Worm (Caenorhabditis elegans) whole organism, L4 larva: ENCODE measurements around the gene memb-2.
A peak's percentile ranks its signal among the peaks of the same experiment; 100 is the strongest.

Experiments used
- F26F4.8 ChIP-seq: fragments of 200-800 bp; sonication (Bioruptor generic); conservative IDR thresholded peaks from 2 replicates; pipeline ENCODE4 v1.3.6; 2022; ENCODE audit warnings: missing genetic modification characterization, missing compliant biosample characterization
- F44E2.7 ChIP-seq: fragments of 200-800 bp; sonication (Bioruptor generic); IDR thresholded peaks from 2 replicates; pipeline ENCODE4 v2.1.2; 2022; ENCODE audit warnings: missing genetic modification characterization, missing compliant biosample characterization
- R02D3.7 ChIP-seq: fragments of 150-350 bp; sonication (generic microtip); optimal IDR thresholded peaks from 3 replicates; lab custom pipeline; 2014; ENCODE audit warnings: missing biosample characterization, missing genetic modification characterization
- T26A8.4 ChIP-seq: fragments of 200-800 bp; sonication (Bioruptor generic); IDR thresholded peaks from 2 replicates; pipeline ENCODE4 v1.3.6; 2022; ENCODE audit warnings: missing genetic modification characterization, missing compliant biosample characterization
- Y48G9A.11 ChIP-seq: fragments of 200-800 bp; sonication (Bioruptor generic); IDR thresholded peaks from 2 replicates; pipeline ENCODE4 v1.3.6; 2022; ENCODE audit warnings: missing genetic modification reagents, missing genetic modification characterization, missing compliant biosample characterization
- Y5F2A.4 ChIP-seq: fragments of 200-800 bp; sonication (Bioruptor generic); optimal IDR thresholded peaks from 2 replicates; lab custom pipeline; 2018; ENCODE audit warnings: mild to moderate bottlenecking, missing genetic modification characterization, missing compliant biosample characterization
- arid-1 ChIP-seq: fragments of 200-800 bp; sonication (Bioruptor generic); conservative IDR thresholded peaks from 2 replicates; pipeline ENCODE4 v1.3.6; 2022; ENCODE audit warnings: missing genetic modification reagents, missing genetic modification characterization, missing compliant biosample characterization
- ceh-20 ChIP-seq: fragments of 200-800 bp; sonication (Bioruptor generic); IDR thresholded peaks from 2 replicates; pipeline ENCODE4 v1.3.6; 2022; ENCODE audit warnings: missing genetic modification reagents, missing genetic modification characterization, missing compliant biosample characterization
- ceh-82 ChIP-seq: sonication (generic microtip); optimal IDR thresholded peaks from 2 replicates; lab custom pipeline; 2017; ENCODE audit warnings: missing biosample characterization, missing genetic modification characterization
- cey-2 ChIP-seq: sonication (generic microtip); optimal IDR thresholded peaks from 3 replicates; lab custom pipeline; 2017; ENCODE audit warnings: missing genetic modification characterization, mild to moderate bottlenecking, missing compliant biosample characterization, antibody characterized with exemption, borderline replicate concordance; ENCODE audit not compliant: insufficient read depth
- dpl-1 ChIP-seq: fragments of 150-350 bp; optimal IDR thresholded peaks from 2 replicates; lab custom pipeline; 2014; ENCODE audit warnings: missing biosample characterization, missing genetic modification reagents, missing genetic modification characterization
- egl-27 ChIP-seq: sonication (generic microtip); optimal IDR thresholded peaks from 3 replicates; lab custom pipeline; 2017; ENCODE audit warnings: missing biosample characterization, missing genetic modification reagents, missing genetic modification characterization
- gei-8 ChIP-seq: fragments of 200-800 bp; sonication (Bioruptor generic); optimal IDR thresholded peaks from 2 replicates; lab custom pipeline; 2018; ENCODE audit warnings: mild to moderate bottlenecking, missing genetic modification characterization, missing compliant biosample characterization
- hmg-1.1 ChIP-seq: fragments of 200-800 bp; sonication (Bioruptor generic); IDR thresholded peaks from 2 replicates; pipeline ENCODE4 v1.3.6; 2022; ENCODE audit warnings: missing genetic modification reagents, missing genetic modification characterization, missing compliant biosample characterization
- lim-7 ChIP-seq: fragments of 200-800 bp; sonication (Bioruptor generic); IDR thresholded peaks from 2 replicates; pipeline ENCODE4 v1.3.6; 2022; ENCODE audit warnings: missing genetic modification characterization, missing compliant biosample characterization
- lin-1 ChIP-seq: fragments of 200-800 bp; sonication (Bioruptor generic); IDR thresholded peaks from 2 replicates; pipeline ENCODE4 v1.3.6; 2022; ENCODE audit warnings: missing genetic modification reagents, missing genetic modification characterization, missing compliant biosample characterization
- lin-13 ChIP-seq: fragments of 150-350 bp; optimal IDR thresholded peaks from 2 replicates; lab custom pipeline; 2014; ENCODE audit warnings: missing biosample characterization, missing genetic modification reagents, missing genetic modification characterization
- lin-29 ChIP-seq: fragments of 200-800 bp; sonication (Bioruptor generic); IDR thresholded peaks from 2 replicates; pipeline ENCODE4 v1.3.6; 2022; ENCODE audit warnings: missing genetic modification reagents, missing genetic modification characterization, missing compliant biosample characterization
- lin-38 ChIP-seq: fragments of 200-800 bp; sonication (Bioruptor generic); IDR thresholded peaks from 2 replicates; pipeline ENCODE4 v1.3.6; 2022; ENCODE audit warnings: missing genetic modification reagents, missing genetic modification characterization, missing compliant biosample characterization
- lsy-2 ChIP-seq, 2 experiments: fragments of 150-350 bp in 1 of 2; sonication (generic microtip) in 1 of 2; optimal IDR thresholded peaks; 2 replicates each; lab custom pipeline; 2014 to 2017; ENCODE audit warnings: missing biosample characterization in 2 of 2, missing genetic modification characterization in 2 of 2
- madf-5 ChIP-seq, 2 experiments: fragments of 200-800 bp; sonication (Bioruptor generic); IDR thresholded peaks; 2 replicates each; pipeline ENCODE4 v1.3.6; 2022; ENCODE audit warnings: missing compliant biosample characterization in 2 of 2, missing genetic modification characterization in 2 of 2
- mdt-29 ChIP-seq: fragments of 200-800 bp; sonication (Bioruptor generic); IDR thresholded peaks from 2 replicates; pipeline ENCODE4 v1.3.6; 2022; ENCODE audit warnings: missing genetic modification reagents, missing genetic modification characterization, missing compliant biosample characterization
- mxl-3 ChIP-seq: fragments of 200-800 bp; sonication (Bioruptor generic); optimal IDR thresholded peaks from 2 replicates; lab custom pipeline; 2018; ENCODE audit warnings: mild to moderate bottlenecking, missing genetic modification characterization, missing compliant biosample characterization
- nhr-11 ChIP-seq: fragments of 150-350 bp; optimal IDR thresholded peaks from 2 replicates; lab custom pipeline; 2014; ENCODE audit warnings: missing biosample characterization, missing genetic modification characterization
- nhr-237 ChIP-seq: sonication (generic microtip); optimal IDR thresholded peaks from 2 replicates; lab custom pipeline; 2017; ENCODE audit warnings: missing biosample characterization, missing genetic modification characterization
- nhr-6 ChIP-seq: fragments of 150-350 bp; optimal IDR thresholded peaks from 2 replicates; lab custom pipeline; 2014; ENCODE audit warnings: missing biosample characterization, missing genetic modification characterization
- pha-4 ChIP-seq, 2 experiments: fragments of 150-350 bp in 1 of 2; fragments of 200-800 bp in 1 of 2; sonication (Bioruptor generic) in 1 of 2; IDR thresholded peaks in 1 of 2; optimal IDR thresholded peaks in 1 of 2; 2 replicates each; pipeline versions ENCODE4 v1.3.6 to Lab custom; 2014 to 2022; ENCODE audit warnings: missing genetic modification characterization in 2 of 2, missing genetic modification reagents in 2 of 2, missing biosample characterization in 1 of 2, missing compliant biosample characterization in 1 of 2
- sdz-12 ChIP-seq: fragments of 200-800 bp; sonication (Bioruptor generic); optimal IDR thresholded peaks from 2 replicates; lab custom pipeline; 2018; ENCODE audit warnings: mild to moderate bottlenecking, missing genetic modification characterization, missing compliant biosample characterization
- snpc-1.2 ChIP-seq: fragments of 200-800 bp; sonication (Bioruptor generic); IDR thresholded peaks from 2 replicates; pipeline ENCODE4 v1.3.6; 2022; ENCODE audit warnings: missing genetic modification reagents, missing genetic modification characterization, missing compliant biosample characterization
- snpc-4 ChIP-seq: fragments of 150-350 bp; optimal IDR thresholded peaks from 2 replicates; lab custom pipeline; 2014; ENCODE audit warnings: missing biosample characterization, missing genetic modification characterization
- spr-3 ChIP-seq: fragments of 200-800 bp; sonication (Bioruptor generic); optimal IDR thresholded peaks from 2 replicates; lab custom pipeline; 2018; ENCODE audit warnings: mild to moderate bottlenecking, missing genetic modification characterization, missing compliant biosample characterization
- tra-1 ChIP-seq: fragments of 200-800 bp; sonication (Bioruptor generic); IDR thresholded peaks from 2 replicates; pipeline ENCODE4 v1.3.6; 2022; ENCODE audit warnings: missing genetic modification reagents, missing genetic modification characterization, missing compliant biosample characterization
- unc-62 ChIP-seq, 3 experiments: fragments of 150-350 bp in 1 of 3; sonication (generic microtip); optimal IDR thresholded peaks in 2 of 3; peaks in 1 of 3; 1 replicate in 1 of 3; 2 replicates in 2 of 3; lab custom pipeline; 2014 to 2017; ENCODE audit warnings: missing biosample characterization in 3 of 3, missing genetic modification characterization in 3 of 3, missing genetic modification reagents in 3 of 3, missing genotype in 1 of 3
- vab-7 ChIP-seq: fragments of 200-800 bp; sonication (Bioruptor generic); IDR thresholded peaks from 2 replicates; pipeline ENCODE4 v1.3.6; 2022; ENCODE audit warnings: missing genetic modification reagents, missing genetic modification characterization, missing compliant biosample characterization
- zfp-3 ChIP-seq: fragments of 200-800 bp; sonication (Bioruptor generic); conservative IDR thresholded peaks from 2 replicates; pipeline ENCODE4 v1.3.6; 2022; ENCODE audit warnings: missing genetic modification reagents, missing genetic modification characterization, missing compliant biosample characterization

memb-2 gene

DNA sequence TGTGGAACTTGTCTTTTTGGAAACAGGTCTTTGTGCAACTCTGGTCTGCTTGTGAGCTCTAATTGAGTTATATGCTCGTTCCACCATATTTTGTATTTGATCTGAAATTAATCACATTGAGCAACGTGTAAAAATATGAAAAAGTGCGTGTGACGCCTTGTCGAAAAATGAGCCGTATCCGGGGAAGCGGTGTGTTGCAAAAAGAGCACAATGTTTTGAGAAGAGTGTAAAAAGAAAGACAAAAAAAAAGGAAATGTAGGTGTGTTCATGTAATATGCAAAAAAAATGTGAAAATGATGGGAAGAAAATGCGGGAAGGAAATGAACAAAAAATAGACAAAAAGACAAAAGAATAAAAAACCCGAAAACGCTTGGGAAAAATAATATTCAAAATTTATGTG, 10.9 kb upstream of the memb-2 start, which contains the start of gene acy-4:
Gene acy-4 (minus strand): TSS at position 101 of the 400 bp plus-strand sequence.
- no peak for TF ChIP-seq cey-2 (tag; lab: Kevin White, UChicago)
- TF ChIP-seq nhr-11 (tag; lab: Kevin White, UChicago) = no peak
- no peak for TF ChIP-seq lin-38 (GFP tag; lab: Robert Waterston, UW)
- TF ChIP-seq snpc-4 (tag; lab: Kevin White, UChicago) = no peak
- TF ChIP-seq Y48G9A.11 = no peak
- no peak for TF ChIP-seq pha-4 (GFP tag; IDR thresholded peaks at IDR 0.05; lab: Robert Waterston, UW)
- TF ChIP-seq pha-4 (tag; optimal IDR thresholded peaks at IDR 0.05; lab: Kevin White, UChicago) = no peak

DNA sequence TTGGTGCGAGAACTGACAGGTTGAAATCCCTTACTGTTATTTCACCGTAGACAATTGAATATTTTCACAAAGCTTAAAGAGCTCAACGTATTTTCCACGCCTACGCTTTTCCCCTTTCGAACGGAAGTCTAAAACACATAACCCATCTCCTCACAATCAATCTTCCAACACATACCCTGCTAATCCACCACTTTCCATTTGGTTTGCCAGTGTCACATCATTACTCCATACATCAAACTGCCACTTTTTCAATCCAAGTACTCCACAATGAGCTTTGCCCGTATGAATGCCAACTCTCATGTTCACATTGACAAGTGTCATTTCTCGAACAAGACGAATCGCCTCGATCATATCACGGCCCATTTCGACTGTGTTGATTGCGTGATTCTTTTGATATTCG, 8.1 kb upstream of the memb-2 start:
- TF ChIP-seq gei-8 (no peak), lim-7 (GFP tag; lab: Robert Waterston, UW) (no peak), tra-1 (GFP tag; lab: Robert Waterston, UW) (0 out of 2 replicates have a peak, but pooled peaks have one; percentile 41), dpl-1 (no peak), nhr-6 (no peak), R02D3.7 (tag; lab: Kevin White, UChicago) (no peak), T26A8.4 (GFP tag; lab: Robert Waterston, UW) (no peak), lin-1 (GFP tag; lab: Robert Waterston, UW) (no peak), spr-3 (GFP tag; lab: Kevin White, UChicago) (no peak), nhr-237 (tag; lab: Kevin White, UChicago) (no peak), madf-5 (GFP tag; IDR thresholded peaks at IDR 0.05; lab: Robert Waterston, UW) (no peak), ceh-20 (peak; percentile 29; the same call in 1 of the 2 replicates), snpc-1.2 (GFP tag; lab: Robert Waterston, UW) (no peak), egl-27 (no peak), unc-62 (GFP tag; optimal IDR thresholded peaks at IDR 0.05 in 1 of 2; lab: Kevin White, UChicago) (peak in 1 of 2 experiments; percentile 99), unc-62 (tag; optimal IDR thresholded peaks at IDR 0.05; lab: Kevin White, UChicago) (no peak), zfp-3 (GFP tag; lab: Robert Waterston, UW) (no peak), arid-1 (no peak), hmg-1.1 (GFP tag; lab: Robert Waterston, UW) (no peak), F26F4.8 (GFP tag; lab: Robert Waterston, UW) (no peak), pha-4 (GFP tag; IDR thresholded peaks at IDR 0.05; lab: Robert Waterston, UW) (no peak), pha-4 (tag; optimal IDR thresholded peaks at IDR 0.05; lab: Kevin White, UChicago) (no peak), mxl-3 (GFP tag; lab: Kevin White, UChicago) (no peak)

DNA sequence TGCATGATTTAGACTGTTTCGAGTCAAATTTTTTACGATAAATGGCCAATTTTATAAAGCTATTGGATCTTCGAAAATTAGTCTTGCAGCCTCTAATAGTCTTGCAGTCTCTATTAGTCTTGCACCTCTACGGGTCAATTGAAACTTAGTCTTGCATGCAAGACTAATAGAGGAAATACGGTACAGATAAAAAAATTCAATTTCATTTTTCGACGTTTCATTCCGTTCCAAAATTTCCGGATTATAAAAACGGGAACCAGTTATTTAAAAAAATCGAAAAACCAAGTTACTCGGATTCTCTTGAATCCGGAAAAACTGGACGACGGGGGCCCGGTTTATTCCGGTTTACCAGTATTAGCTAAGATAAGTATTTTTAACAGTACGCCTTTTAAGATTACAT, 1.4 kb upstream of the memb-2 start, which contains the start of gene M03E7.1:
Gene M03E7.1 (plus strand): TSS at position 301 of the 400 bp plus-strand sequence.
- TF ChIP-seq R02D3.7 (tag; lab: Kevin White, UChicago) (no peak), mdt-29 (GFP tag; lab: Robert Waterston, UW) (no peak), lin-13 (GFP tag; lab: Kevin White, UChicago) (no peak), lsy-2 (tag; optimal IDR thresholded peaks at IDR 0.05; lab: Kevin White, UChicago) (no peak), tra-1 (GFP tag; lab: Robert Waterston, UW) (no peak), lin-29 (no peak), madf-5 (GFP tag; IDR thresholded peaks at IDR 0.05; lab: Robert Waterston, UW) (no peak), Y5F2A.4 (GFP tag; lab: Kevin White, UChicago) (no peak), sdz-12 (no peak), vab-7 (GFP tag; lab: Robert Waterston, UW) (no peak), snpc-1.2 (GFP tag; lab: Robert Waterston, UW) (no peak), ceh-82 (tag; lab: Kevin White, UChicago) (no peak), F44E2.7 (GFP tag; lab: Robert Waterston, UW) (no peak), T26A8.4 (GFP tag; lab: Robert Waterston, UW) (no peak)
- TF ChIP-seq, all 104 proteins: peak for 0
